Fruit fly (Drosophila melanogaster) whole organism, embryonic: ENCODE results near the gene obst-J.

Experiments used
- CG10267 ChIP-seq: fragments of 200-800 bp; sonication (Bioruptor generic); optimal IDR thresholded peaks from 2 replicates; lab custom pipeline; 2018; ENCODE audit warnings: missing biosample characterization, mild to moderate bottlenecking, missing genetic modification characterization, moderate library complexity
- CG12236 ChIP-seq: fragments of 200-800 bp; sonication (Bioruptor generic); optimal IDR thresholded peaks from 2 replicates; lab custom pipeline; 2016; ENCODE audit warnings: missing biosample characterization, missing genetic modification characterization
- CG13287 ChIP-seq: fragments of 200-800 bp; sonication (Bioruptor generic); IDR thresholded peaks from 2 replicates; pipeline ENCODE4 v1.3.6; 2022; ENCODE audit warnings: missing biosample characterization, missing genetic modification characterization; ENCODE audit not compliant: partially characterized antibody
- CG16815 ChIP-seq: fragments of 200-800 bp; sonication (Bioruptor generic); optimal IDR thresholded peaks from 3 replicates; lab custom pipeline; 2017; ENCODE audit warnings: missing biosample characterization, mild to moderate bottlenecking, missing genetic modification characterization
- CG1832 ChIP-seq: fragments of 200-800 bp; sonication (Bioruptor generic); optimal IDR thresholded peaks from 2 replicates; lab custom pipeline; 2017; ENCODE audit warnings: missing biosample characterization, mild to moderate bottlenecking, missing genetic modification characterization, inconsistent platforms
- CG3281 ChIP-seq: fragments of 200-800 bp; sonication (Bioruptor generic); optimal IDR thresholded peaks from 3 replicates; lab custom pipeline; 2017; ENCODE audit warnings: missing biosample characterization, mild to moderate bottlenecking, missing genetic modification characterization
- CG6854 ChIP-seq: fragments of 200-800 bp; sonication (Bioruptor generic); optimal IDR thresholded peaks from 3 replicates; lab custom pipeline; 2017; ENCODE audit warnings: missing biosample characterization, mild to moderate bottlenecking, missing genetic modification characterization
- CG9215 ChIP-seq: fragments of 200-800 bp; sonication (Bioruptor generic); IDR thresholded peaks from 2 replicates; pipeline ENCODE4 v1.3.6; 2022; ENCODE audit warnings: missing biosample characterization, missing genetic modification characterization
- rib ChIP-seq: fragments of 200-800 bp; sonication (Bioruptor generic); IDR thresholded peaks from 2 replicates; pipeline ENCODE4 v1.3.6; 2022; ENCODE audit warnings: missing biosample characterization, missing genetic modification characterization
- run ChIP-seq: fragments of 200-800 bp; sonication (Bioruptor generic); optimal IDR thresholded peaks from 3 replicates; lab custom pipeline; 2018; ENCODE audit warnings: missing biosample characterization, mild to moderate bottlenecking, missing genetic modification characterization

DNA sequence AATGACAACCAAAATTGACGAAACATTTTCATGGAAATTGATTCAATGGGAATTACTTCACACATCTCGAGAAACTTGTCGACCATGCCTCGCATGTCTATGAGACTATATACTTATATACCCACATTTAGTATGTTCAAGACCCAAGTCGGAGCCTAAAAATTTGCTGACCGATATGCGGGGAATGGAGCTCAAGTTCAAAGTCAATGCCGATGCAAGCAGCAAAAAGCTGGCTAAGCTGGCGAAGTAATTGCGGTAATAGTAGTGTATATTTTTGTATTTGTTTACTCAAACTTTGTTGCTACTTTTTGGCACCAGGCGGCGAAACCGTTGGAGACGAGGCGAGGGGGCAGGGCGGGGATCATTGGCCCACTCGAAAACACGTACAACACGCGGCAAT lies 8.5 kb downstream of the obst-J start:
- TF ChIP-seq rib (GFP tag; lab: Robert Waterston, UW) (no peak), CG1832 (GFP tag; lab: Kevin White, UChicago) (no peak), CG10267 (tag; lab: Kevin White, UChicago) (no peak), CG12236 (no peak), CG16815 (GFP tag; lab: Kevin White, UChicago) (no peak), CG13287 (GFP tag; lab: Robert Waterston, UW) (no peak), CG3281 (GFP tag; lab: Kevin White, UChicago) (no peak), CG9215 (GFP tag; lab: Robert Waterston, UW) (no peak), run (tag; lab: Kevin White, UChicago) (no peak), CG6854 (GFP tag; lab: Kevin White, UChicago) (no peak)
